Worm (Caenorhabditis elegans): Measurements from ENCODE around the gene C05C9.2.
A peak's percentile ranks its signal among the peaks of the same experiment; 100 is the strongest.

Gene C05C9.2

ce11 chrX:11114420-11114819 is 38.4 kb upstream of the C05C9.2 start:
- no peak for TF ChIP-seq pha-4 (tag; optimal IDR thresholded peaks at IDR 0.05)
- no peak for TF ChIP-seq unc-42 (tag; optimal IDR thresholded peaks at IDR 0.05)
- no peak for TF ChIP-seq ceh-22 (tag; optimal IDR thresholded peaks at IDR 0.05)
- no peak for TF ChIP-seq ceh-45 (GFP tag; IDR thresholded peaks at IDR 0.05)

- no peak for TF ChIP-seq pha-4 (tag; optimal IDR thresholded peaks at IDR 0.05)
- no peak for TF ChIP-seq fkh-10 (GFP tag; optimal IDR thresholded peaks at IDR 0.05)
Observed at ce11 chrX:11116723-11117122, 36.1 kb upstream of the C05C9.2 start, which contains the start of gene nlp-66. nlp-66 (minus strand) TSS chrX:11116823.

- TF ChIP-seq ahr-1 (tag; optimal IDR thresholded peaks at IDR 0.05) (no peak), pha-4 (tag; optimal IDR thresholded peaks at IDR 0.05) (no peak)
Observed at ce11 chrX:11120808-11121207, 32.1 kb upstream of the C05C9.2 start, which contains the start of gene R08B4.3. R08B4.3 (minus strand) TSS chrX:11121005.

ce11 chrX:11122412-11122811 is 30.5 kb upstream of the C05C9.2 start:
- TF ChIP-seq ceh-9 (tag; optimal IDR thresholded peaks at IDR 0.05): no peak
- TF ChIP-seq fkh-10 (GFP tag; optimal IDR thresholded peaks at IDR 0.05): no peak
- no peak for TF ChIP-seq C38D4.7 (GFP tag; optimal IDR thresholded peaks at IDR 0.05)
- no peak for TF ChIP-seq rnt-1 (tag; optimal IDR thresholded peaks at IDR 0.05)
- TF ChIP-seq unc-42 (tag; optimal IDR thresholded peaks at IDR 0.05): no peak
- TF ChIP-seq hlh-13 (GFP tag; optimal IDR thresholded peaks at IDR 0.05): no peak
- no peak for TF ChIP-seq ttx-3 (tag; optimal IDR thresholded peaks at IDR 0.05)
- TF ChIP-seq tbx-2 (tag; optimal IDR thresholded peaks at IDR 0.05): no peak
- TF ChIP-seq F13H6.1 (tag; optimal IDR thresholded peaks at IDR 0.05): no peak
- TF ChIP-seq nfya-1 (tag; optimal IDR thresholded peaks at IDR 0.05): no peak
- TF ChIP-seq pros-1 (tag; optimal IDR thresholded peaks at IDR 0.05): no peak
- TF ChIP-seq ceh-2 (tag; optimal IDR thresholded peaks at IDR 0.05): no peak

DNA sequence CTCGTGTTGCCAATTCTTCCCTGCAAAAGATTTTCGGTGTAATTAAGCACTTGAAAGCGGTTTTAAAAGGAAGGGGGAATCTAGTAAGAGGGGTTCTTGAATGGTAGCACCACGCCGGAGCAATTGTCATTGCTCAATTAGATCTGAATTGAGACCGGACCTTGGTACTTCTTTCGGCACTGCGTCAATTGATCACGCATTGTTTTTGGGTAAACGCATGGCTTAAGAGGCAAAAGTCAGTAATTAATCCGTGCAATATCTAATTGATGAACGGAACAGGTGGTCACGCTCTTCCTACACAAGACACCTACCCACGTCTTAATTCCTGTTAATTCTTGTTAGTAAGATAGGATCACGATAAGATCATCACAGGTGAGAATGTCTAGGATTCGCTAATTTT is 28.9 kb upstream of the C05C9.2 start:
- TF ChIP-seq ref-2 (tag; optimal IDR thresholded peaks at IDR 0.05) (peak; percentile 11), ceh-2 (tag; optimal IDR thresholded peaks at IDR 0.05) (no peak)

DNA sequence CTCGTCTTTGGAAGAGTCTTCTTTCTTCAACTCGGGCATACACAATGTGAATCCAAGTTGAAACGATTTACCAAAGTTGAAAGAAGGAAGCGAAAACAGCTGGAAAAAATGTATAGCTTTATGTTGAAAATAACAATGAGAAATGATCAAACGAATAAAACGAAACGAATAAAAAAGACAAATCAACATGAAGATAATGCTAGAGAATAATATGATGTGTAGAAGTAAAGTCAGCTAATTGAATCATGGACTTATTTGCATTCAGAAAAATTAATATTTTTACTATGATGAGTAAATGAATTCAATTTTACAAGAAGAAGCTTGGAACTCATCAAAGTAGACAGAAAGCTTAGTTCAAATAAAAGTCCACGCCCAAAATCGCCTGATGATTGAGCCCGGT is 27.3 kb upstream of the C05C9.2 start, which contains the start of gene alr-1:
alr-1 (minus strand) TSS at position 101 of the 400 bp plus-strand sequence.
- TF ChIP-seq unc-3 (GFP tag; conservative IDR thresholded peaks at IDR 0.05): no peak
- no peak for TF ChIP-seq unc-3 (tag; optimal IDR thresholded peaks at IDR 0.05)
- TF ChIP-seq elt-2 (tag; optimal IDR thresholded peaks at IDR 0.05): no peak

ce11 chrX:11126259-11126658 is 26.6 kb upstream of the C05C9.2 start:
- TF ChIP-seq zip-5 (tag; optimal IDR thresholded peaks at IDR 0.05) (no peak), che-1 (tag; optimal IDR thresholded peaks at IDR 0.05) (no peak), elt-4 (tag; optimal IDR thresholded peaks at IDR 0.05) (no peak), unc-42 (tag; optimal IDR thresholded peaks at IDR 0.05) (no peak), dve-1 (tag; optimal IDR thresholded peaks at IDR 0.05) (no peak), ceh-18 (tag; optimal IDR thresholded peaks at IDR 0.05) (no peak), pat-9 (tag; optimal IDR thresholded peaks at IDR 0.05) (no peak), nhr-232 (tag; optimal IDR thresholded peaks at IDR 0.05) (no peak), madf-2 (tag; optimal IDR thresholded peaks at IDR 0.05) (no peak), ahr-1 (tag; optimal IDR thresholded peaks at IDR 0.05) (no peak), ets-4 (tag; optimal IDR thresholded peaks at IDR 0.05) (no peak), C38D4.7 (GFP tag; optimal IDR thresholded peaks at IDR 0.05) (no peak), ztf-16 (tag; optimal IDR thresholded peaks at IDR 0.05) (no peak), tbx-2 (tag; optimal IDR thresholded peaks at IDR 0.05) (no peak), hlh-8 (tag; optimal IDR thresholded peaks at IDR 0.05) (no peak)
